Worm (Caenorhabditis elegans): ENCODE data around the gene K04A8.1.

K04A8.1 gene

DNA sequence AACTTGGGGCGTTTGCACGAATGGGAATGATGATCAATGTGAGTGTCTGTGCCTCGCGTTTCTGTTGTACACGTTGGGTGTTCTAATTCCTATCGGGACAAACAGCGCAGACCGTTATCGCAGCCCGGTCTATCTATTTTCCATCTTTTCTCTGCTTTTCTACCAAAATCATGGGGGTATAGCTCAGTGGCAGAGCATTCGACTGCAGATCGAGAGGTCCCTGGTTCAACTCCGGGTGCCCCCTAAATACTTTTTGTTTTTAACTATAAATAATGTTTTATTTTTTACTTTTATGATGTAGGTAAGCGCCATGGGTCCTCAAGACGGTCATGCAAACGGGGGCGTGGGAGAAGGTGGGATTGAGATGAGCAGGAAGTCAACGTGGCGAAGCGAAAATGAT, 6.6 kb upstream of the K04A8.1 start (continued):
- TF ChIP-seq dpff-1 (tag; optimal IDR thresholded peaks at IDR 0.05) (no peak), nhr-179 (tag; optimal IDR thresholded peaks at IDR 0.05) (no peak), sptf-2 (GFP tag; optimal IDR thresholded peaks at IDR 0.05) (peak; percentile 90), xnd-1 (tag; optimal IDR thresholded peaks at IDR 0.05) (peak; percentile 1), rcor-1 (GFP tag; IDR thresholded peaks at IDR 0.05) (no peak), him-1 (tag; optimal IDR thresholded peaks at IDR 0.05) (peak; percentile 71), ceh-40 (GFP tag; IDR thresholded peaks at IDR 0.05) (no peak), F57A8.1 (GFP tag; optimal IDR thresholded peaks at IDR 0.05) (peak; percentile 66), rpc-1 (optimal IDR thresholded peaks at IDR 0.05) (peak; percentile 86), rpc-1 (tag; optimal IDR thresholded peaks at IDR 0.05) (peak; percentile 92), ztf-28 (GFP tag; IDR thresholded peaks at IDR 0.05) (no peak), ceh-91 (GFP tag; IDR thresholded peaks at IDR 0.05) (no peak), T26A5.8 (tag; optimal IDR thresholded peaks at IDR 0.05) (peak; percentile 45), attf-5 (GFP tag; optimal IDR thresholded peaks at IDR 0.05) (peak; percentile 76), hsf-1 (GFP tag; IDR thresholded peaks at IDR 0.05) (0 out of 2 replicates have a peak, but pooled peaks have one; percentile 24), ceh-100 (GFP tag; IDR thresholded peaks at IDR 0.05) (peak; percentile 49; the same call in 1 of the 2 replicates), nhr-80 (tag; optimal IDR thresholded peaks at IDR 0.05) (peak; percentile 42), lin-35 (GFP tag; optimal IDR thresholded peaks at IDR 0.05) (no peak), ceh-58 (GFP tag; IDR thresholded peaks at IDR 0.05) (no peak), ceh-79 (tag; optimal IDR thresholded peaks at IDR 0.05) (peak; percentile 48), lin-40 (tag; optimal IDR thresholded peaks at IDR 0.05) (no peak), F55B11.4 (tag; optimal IDR thresholded peaks at IDR 0.05; ENCODE audit: borderline replicate concordance, insufficient read depth) (no peak), ZK185.1 (tag; optimal IDR thresholded peaks at IDR 0.05; ENCODE audit: poor library complexity, severe bottlenecking) (peak; percentile 41), ets-4 (GFP tag; optimal IDR thresholded peaks at IDR 0.05) (peak; percentile 60), sea-2 (GFP tag; IDR thresholded peaks at IDR 0.05) (no peak), die-1 (tag; optimal IDR thresholded peaks at IDR 0.05) (peak; percentile 89), aptf-2 (GFP tag; conservative IDR thresholded peaks at IDR 0.05) (no peak), Y53F4B.3 (GFP tag; IDR thresholded peaks at IDR 0.05) (no peak), mcd-1 (GFP tag; IDR thresholded peaks at IDR 0.05) (no peak), unc-62 (GFP tag; optimal IDR thresholded peaks at IDR 0.05) (no peak), K12H6.12 (tag; optimal IDR thresholded peaks at IDR 0.05) (no peak)

- TF ChIP-seq Y95B8A.8 (GFP tag; IDR thresholded peaks at IDR 0.05) (no peak), F57A8.1 (GFP tag; optimal IDR thresholded peaks at IDR 0.05) (no peak), F57C9.4 (tag; optimal IDR thresholded peaks at IDR 0.05) (no peak), egrh-3 (GFP tag; IDR thresholded peaks at IDR 0.05) (no peak), somi-1 (GFP tag; optimal IDR thresholded peaks at IDR 0.05) (no peak), gei-17 (GFP tag; optimal IDR thresholded peaks at IDR 0.05) (no peak), him-1 (tag; optimal IDR thresholded peaks at IDR 0.05) (no peak), sptf-2 (GFP tag; optimal IDR thresholded peaks at IDR 0.05) (no peak), let-607 (tag; optimal IDR thresholded peaks at IDR 0.05) (no peak), snpc-3.4 (tag; optimal IDR thresholded peaks at IDR 0.05) (no peak), F55B11.4 (tag; optimal IDR thresholded peaks at IDR 0.05; ENCODE audit: borderline replicate concordance, insufficient read depth) (no peak), hmg-1.2 (GFP tag; IDR thresholded peaks at IDR 0.05) (no peak)
Measured at ce11 chrV:6561592-6561991, 4.5 kb upstream of the K04A8.1 start, which contains the start of gene spp-19. spp-19 (minus strand) TSS chrV:6561692.
